Fruit fly (Drosophila melanogaster): ENCODE data around the gene CG12535.

dm6 chrX:3404698-3405097, 44.0 kb downstream of the CG12535 start:
- TF ChIP-seq so (GFP tag; IDR thresholded peaks at IDR 0.05) (no peak), croc (GFP tag; conservative IDR thresholded peaks at IDR 0.05) (no peak), CG14710 (tag; optimal IDR thresholded peaks at IDR 0.05) (no peak), CG8089 (GFP tag; optimal IDR thresholded peaks at IDR 0.05) (no peak), CG12104 (GFP tag; optimal IDR thresholded peaks at IDR 0.05) (no peak), run (tag; optimal IDR thresholded peaks at IDR 0.05) (no peak), br (optimal IDR thresholded peaks at IDR 0.05) (no peak), slou (GFP tag; optimal IDR thresholded peaks at IDR 0.05) (no peak), ato (GFP tag; IDR thresholded peaks at IDR 0.05; ENCODE audit: partially characterized antibody) (no peak)
